Fruit fly (Drosophila melanogaster): Measurements from ENCODE around the gene rudhira.

Gene rudhira

dm6 chrX:11846049-11846718 is 29.5 kb downstream of the rudhira start, which contains the start of gene CG15740 (continued):
- TF ChIP-seq CG5180 (GFP tag; optimal IDR thresholded peaks at IDR 0.05) (peak; percentile 12), pita (GFP tag; optimal IDR thresholded peaks at IDR 0.05) (no peak), CG14014 (GFP tag; IDR thresholded peaks at IDR 0.05) (peak; percentile 25; the same call in 1 of the 2 replicates), CG5953 (GFP tag; IDR thresholded peaks at IDR 0.05) (peak; percentile 33; the same call in 1 of the 2 replicates), ash1 (GFP tag; optimal IDR thresholded peaks at IDR 0.05) (no peak), crol (GFP tag; IDR thresholded peaks at IDR 0.05) (0 out of 2 replicates have a peak, but pooled peaks have one; percentile 23), pan (optimal IDR thresholded peaks at IDR 0.05) (no peak), pan (GFP tag; optimal IDR thresholded peaks at IDR 0.05 in 1 of 2, IDR thresholded peaks at IDR 0.05 in 1 of 2) (peak in 1 of 2 experiments; percentile 55), Trl (optimal IDR thresholded peaks at IDR 0.05) (no peak), Trl (GFP tag; optimal IDR thresholded peaks at IDR 0.05) (peak; percentile 46), crc (GFP tag; optimal IDR thresholded peaks at IDR 0.05) (no peak), otp (GFP tag; IDR thresholded peaks at IDR 0.05) (no peak; the same call in 2 of the 3 replicates), CG1832 (GFP tag; optimal IDR thresholded peaks at IDR 0.05) (no peak), BtbVII (GFP tag; optimal IDR thresholded peaks at IDR 0.05) (no peak), CG15269 (tag; optimal IDR thresholded peaks at IDR 0.05) (peak; percentile 56), Awh (GFP tag; IDR thresholded peaks at IDR 0.05) (no peak), CG31365 (tag; optimal IDR thresholded peaks at IDR 0.05) (no peak), Sry-β (GFP tag; optimal IDR thresholded peaks at IDR 0.05) (no peak), usp (GFP tag; optimal IDR thresholded peaks at IDR 0.05) (no peak), Atf-2 (GFP tag; optimal IDR thresholded peaks at IDR 0.05) (no peak), slp2 (GFP tag; optimal IDR thresholded peaks at IDR 0.05) (no peak), cato (GFP tag; optimal IDR thresholded peaks at IDR 0.05; ENCODE audit: borderline replicate concordance) (no peak), lab (GFP tag; optimal IDR thresholded peaks at IDR 0.05) (peak; percentile 12), CG7963 (GFP tag; IDR thresholded peaks at IDR 0.05; ENCODE audit: partially characterized antibody) (no peak), Stat92E (GFP tag; optimal IDR thresholded peaks at IDR 0.05) (no peak), CG2129 (GFP tag; IDR thresholded peaks at IDR 0.05; ENCODE audit: partially characterized antibody) (no peak), Hmx (GFP tag; optimal IDR thresholded peaks at IDR 0.05) (no peak), jigr1 (GFP tag; IDR thresholded peaks at IDR 0.05) (peak; percentile 21; the same call in 1 of the 3 replicates), danr (GFP tag; IDR thresholded peaks at IDR 0.05) (peak; percentile 53; the same call in 1 of the 2 replicates), CG11456 (GFP tag; IDR thresholded peaks at IDR 0.05) (0 out of 3 replicates have a peak, but pooled peaks have one; percentile 9), esg (GFP tag; conservative IDR thresholded peaks at IDR 0.05) (peak; percentile 69), CkIIα-i1 (GFP tag; IDR thresholded peaks at IDR 0.05) (no peak), Ada2b (GFP tag; IDR thresholded peaks at IDR 0.05) (peak; percentile 62), Hr51 (GFP tag; optimal IDR thresholded peaks at IDR 0.05) (peak in 1 of 2 experiments; percentile 71), nom (GFP tag; optimal IDR thresholded peaks at IDR 0.05) (no peak), gro (GFP tag; optimal IDR thresholded peaks at IDR 0.05) (no peak), en (GFP tag; optimal IDR thresholded peaks at IDR 0.05) (no peak), CG8281 (tag; optimal IDR thresholded peaks at IDR 0.05) (no peak), ac (GFP tag; optimal IDR thresholded peaks at IDR 0.05) (no peak), CG10321 (GFP tag; IDR thresholded peaks at IDR 0.05) (no peak), CG30020 (tag; optimal IDR thresholded peaks at IDR 0.05) (no peak), Asciz (GFP tag; optimal IDR thresholded peaks at IDR 0.05) (peak; percentile 41), CG7839 (tag; optimal IDR thresholded peaks at IDR 0.05) (peak; percentile 55), eve (GFP tag; optimal IDR thresholded peaks at IDR 0.05) (no peak), CG17612 (GFP tag; IDR thresholded peaks at IDR 0.05) (no peak), CG34422 (GFP tag; IDR thresholded peaks at IDR 0.05) (peak; percentile 51; the same call in 1 of the 3 replicates), Camta (GFP tag; optimal IDR thresholded peaks at IDR 0.05) (peak; percentile 46), CG12071 (GFP tag; optimal IDR thresholded peaks at IDR 0.05) (no peak), CG14860 (GFP tag; IDR thresholded peaks at IDR 0.05; ENCODE audit: partially characterized antibody) (no peak), h (optimal IDR thresholded peaks at IDR 0.05) (no peak)

All from whole organism, embryonic.